Worm (Caenorhabditis elegans): ENCODE results near the gene Y105C5B.8.

Gene Y105C5B.8

ce11 chrIV:15931176-15931575, 4.5 kb upstream of the Y105C5B.8 start (continued):
- TF ChIP-seq snpc-4 (tag; optimal IDR thresholded peaks at IDR 0.05) (no peak), R02D3.7 (tag; optimal IDR thresholded peaks at IDR 0.05) (no peak), nhr-28 (tag; optimal IDR thresholded peaks at IDR 0.05) (peak; percentile 23), ama-1 (optimal IDR thresholded peaks at IDR 0.05) (no peak), nhr-237 (tag; optimal IDR thresholded peaks at IDR 0.05) (no peak), daf-8 (GFP tag; IDR thresholded peaks at IDR 0.05) (no peak), lin-39 (tag; optimal IDR thresholded peaks at IDR 0.05) (no peak), dmd-9 (GFP tag; IDR thresholded peaks at IDR 0.05) (peak; percentile 37; the same call in 1 of the 2 replicates), zfp-2 (tag; optimal IDR thresholded peaks at IDR 0.05) (no peak), daf-12 (tag; optimal IDR thresholded peaks at IDR 0.05) (no peak), spr-1 (tag; optimal IDR thresholded peaks at IDR 0.05) (no peak), ceh-32 (tag; optimal IDR thresholded peaks at IDR 0.05; ENCODE audit: poor library complexity) (no peak), duxl-1 (tag; optimal IDR thresholded peaks at IDR 0.05; ENCODE audit: poor library complexity) (peak; percentile 72), nhr-10 (tag; optimal IDR thresholded peaks at IDR 0.05) (no peak), jun-1 (tag; optimal IDR thresholded peaks at IDR 0.05) (no peak), zip-2 (tag; optimal IDR thresholded peaks at IDR 0.05) (no peak), mdl-1 (tag; optimal IDR thresholded peaks at IDR 0.05) (peak in 1 of 2 experiments; percentile 44), zfp-3 (GFP tag; conservative IDR thresholded peaks at IDR 0.05) (peak; percentile 68), hif-1 (tag; optimal IDR thresholded peaks at IDR 0.05) (peak in 1 of 2 experiments; percentile 31), unc-62 (GFP tag; optimal IDR thresholded peaks at IDR 0.05 in 1 of 2) (no peak), unc-62 (tag; optimal IDR thresholded peaks at IDR 0.05) (no peak), aha-1 (tag) (peak; percentile 96), ces-1 (GFP tag; optimal IDR thresholded peaks at IDR 0.05) (no peak), skn-1 (tag; optimal IDR thresholded peaks at IDR 0.05) (no peak), ceh-28 (tag; optimal IDR thresholded peaks at IDR 0.05) (no peak), zip-11 (GFP tag; IDR thresholded peaks at IDR 0.05) (no peak), lir-3 (tag; optimal IDR thresholded peaks at IDR 0.05) (no peak), Y48G9A.11 (GFP tag; IDR thresholded peaks at IDR 0.05) (no peak), T20F7.1 (GFP tag; optimal IDR thresholded peaks at IDR 0.05) (no peak), Y75B8A.6 (GFP tag; IDR thresholded peaks at IDR 0.05) (no peak), spr-3 (GFP tag; optimal IDR thresholded peaks at IDR 0.05) (peak; percentile 60), F10B5.3 (tag; optimal IDR thresholded peaks at IDR 0.05) (no peak), dmd-6 (GFP tag; IDR thresholded peaks at IDR 0.05) (peak; percentile 33), ceh-44 (GFP tag; IDR thresholded peaks at IDR 0.05) (peak; percentile 48; the same call in 1 of the 2 replicates), F49E8.2 (tag; optimal IDR thresholded peaks at IDR 0.05; ENCODE audit: borderline replicate concordance) (no peak), madf-9 (GFP tag; conservative IDR thresholded peaks at IDR 0.05) (peak; percentile 75; the same call in 1 of the 2 replicates), egl-27 (tag; optimal IDR thresholded peaks at IDR 0.05) (no peak), pqm-1 (tag; optimal IDR thresholded peaks at IDR 0.05) (no peak), attf-4 (tag; optimal IDR thresholded peaks at IDR 0.05) (no peak), hmg-1.1 (GFP tag; IDR thresholded peaks at IDR 0.05) (no peak), lin-15B (tag; optimal IDR thresholded peaks at IDR 0.05) (no peak), nhr-77 (tag; optimal IDR thresholded peaks at IDR 0.05) (no peak), Y5F2A.4 (GFP tag; optimal IDR thresholded peaks at IDR 0.05) (no peak), nhr-25 (tag; optimal IDR thresholded peaks at IDR 0.05; ENCODE audit: borderline replicate concordance, insufficient read depth) (no peak), gei-8 (GFP tag; optimal IDR thresholded peaks at IDR 0.05) (no peak), lin-13 (GFP tag; optimal IDR thresholded peaks at IDR 0.05) (no peak), nhr-102 (tag; optimal IDR thresholded peaks at IDR 0.05) (no peak), zag-1 (tag; optimal IDR thresholded peaks at IDR 0.05) (no peak), lin-38 (GFP tag; IDR thresholded peaks at IDR 0.05) (peak; percentile 68), hlh-30 (tag; optimal IDR thresholded peaks at IDR 0.05; ENCODE audit: insufficient read depth) (peak; percentile 79), unc-39 (tag; optimal IDR thresholded peaks at IDR 0.05) (no peak), Y105C5A.15 (GFP tag; IDR thresholded peaks at IDR 0.05) (0 out of 2 replicates have a peak, but pooled peaks have one; percentile 51)
